Fruit fly (Drosophila melanogaster): ENCODE data around the gene CG10877.

dm6 chr3R:20595901-20596300 is 32.0 kb upstream of the CG10877 start:
- TF ChIP-seq CG12605 (GFP tag; IDR thresholded peaks at IDR 0.05) (no peak), EcR (GFP tag; optimal IDR thresholded peaks at IDR 0.05) (no peak), CG14655 (GFP tag; optimal IDR thresholded peaks at IDR 0.05) (no peak), rn (GFP tag; IDR thresholded peaks at IDR 0.05) (no peak), Snoo (tag; optimal IDR thresholded peaks at IDR 0.05) (no peak)
